Worm (Caenorhabditis elegans) whole organism, late embryonic: ENCODE measurements around the gene R07A4.4.

Experiments used
- C38D4.7 ChIP-seq: fragments of 200-800 bp; sonication (Bioruptor generic); optimal IDR thresholded peaks from 2 replicates; lab custom pipeline; 2018; ENCODE audit warnings: mild to moderate bottlenecking, missing genetic modification characterization, moderate library complexity, missing compliant biosample characterization
- F13H6.1 ChIP-seq: sonication (generic microtip); optimal IDR thresholded peaks from 2 replicates; lab custom pipeline; 2016; ENCODE audit warnings: missing genetic modification characterization, missing compliant biosample characterization
- K02D7.2 ChIP-seq: sonication (generic microtip); optimal IDR thresholded peaks from 2 replicates; lab custom pipeline; 2017; ENCODE audit warnings: mild to moderate bottlenecking, missing genetic modification characterization, missing compliant biosample characterization
- ama-1 ChIP-seq: fragments of 150-350 bp; optimal IDR thresholded peaks from 2 replicates; lab custom pipeline; 2014
- ceh-18 ChIP-seq: sonication (generic microtip); optimal IDR thresholded peaks from 2 replicates; lab custom pipeline; 2016; ENCODE audit warnings: missing genetic modification characterization, missing compliant biosample characterization
- ceh-19 ChIP-seq: fragments of 200-800 bp; sonication (Bioruptor generic); optimal IDR thresholded peaks from 2 replicates; lab custom pipeline; 2018; ENCODE audit warnings: mild to moderate bottlenecking, missing genetic modification characterization, missing compliant biosample characterization
- ceh-22 ChIP-seq: sonication (generic microtip); optimal IDR thresholded peaks from 2 replicates; lab custom pipeline; 2017; ENCODE audit warnings: missing biosample characterization, missing genetic modification characterization
- ceh-24 ChIP-seq: sonication (generic microtip); optimal IDR thresholded peaks from 2 replicates; lab custom pipeline; 2016; ENCODE audit warnings: mild to moderate bottlenecking, missing genetic modification characterization, missing compliant biosample characterization
- ceh-34 ChIP-seq: sonication (generic microtip); optimal IDR thresholded peaks from 2 replicates; lab custom pipeline; 2016; ENCODE audit warnings: mild to moderate bottlenecking, missing genetic modification characterization, missing compliant biosample characterization
- ceh-45 ChIP-seq: fragments of 200-800 bp; sonication (Bioruptor generic); IDR thresholded peaks from 2 replicates; pipeline ENCODE4 v1.3.6; 2022; ENCODE audit warnings: missing genetic modification reagents, missing genetic modification characterization, missing compliant biosample characterization
- ceh-48 ChIP-seq: sonication (generic microtip); optimal IDR thresholded peaks from 2 replicates; lab custom pipeline; 2016; ENCODE audit warnings: missing genetic modification characterization, inconsistent platforms, missing compliant biosample characterization
- ceh-6 ChIP-seq: fragments of 200-800 bp; sonication (Bioruptor generic); optimal IDR thresholded peaks from 2 replicates; lab custom pipeline; 2018; ENCODE audit warnings: mild to moderate bottlenecking, missing genetic modification characterization, missing compliant biosample characterization
- ceh-9 ChIP-seq: sonication (generic microtip); optimal IDR thresholded peaks from 2 replicates; lab custom pipeline; 2016; ENCODE audit warnings: mild to moderate bottlenecking, missing genetic modification characterization, inconsistent platforms, missing compliant biosample characterization
- che-1 ChIP-seq: sonication (generic microtip); optimal IDR thresholded peaks from 2 replicates; lab custom pipeline; 2016; ENCODE audit warnings: mild to moderate bottlenecking, missing genetic modification characterization, missing compliant biosample characterization
- elt-2 ChIP-seq: sonication (generic microtip); optimal IDR thresholded peaks from 2 replicates; lab custom pipeline; 2016; ENCODE audit warnings: missing genetic modification reagents, missing genetic modification characterization, missing compliant biosample characterization
- elt-4 ChIP-seq: sonication (generic microtip); optimal IDR thresholded peaks from 2 replicates; lab custom pipeline; 2016; ENCODE audit warnings: missing genetic modification characterization, missing compliant biosample characterization
- eyg-1 ChIP-seq: sonication (generic microtip); optimal IDR thresholded peaks from 2 replicates; lab custom pipeline; 2016; ENCODE audit warnings: missing genotype, missing genetic modification characterization, missing compliant biosample characterization
- fkh-6 ChIP-seq: sonication (generic microtip); optimal IDR thresholded peaks from 2 replicates; lab custom pipeline; 2016; ENCODE audit warnings: missing genetic modification characterization, missing compliant biosample characterization
- gmeb-2 ChIP-seq: sonication (generic microtip); optimal IDR thresholded peaks from 2 replicates; lab custom pipeline; 2016; ENCODE audit warnings: missing genetic modification characterization, inconsistent platforms, missing compliant biosample characterization
- hlh-13 ChIP-seq: fragments of 200-800 bp; sonication (Bioruptor generic); optimal IDR thresholded peaks from 2 replicates; lab custom pipeline; 2018; ENCODE audit warnings: mild to moderate bottlenecking, missing genetic modification characterization, missing compliant biosample characterization
- hlh-6 ChIP-seq: sonication (generic microtip); optimal IDR thresholded peaks from 2 replicates; lab custom pipeline; 2016; ENCODE audit warnings: missing genotype, missing genetic modification characterization, missing compliant biosample characterization
- mec-3 ChIP-seq: sonication (generic microtip); optimal IDR thresholded peaks from 2 replicates; lab custom pipeline; 2016; ENCODE audit warnings: borderline replicate concordance, missing genetic modification characterization, missing compliant biosample characterization
- nhr-232 ChIP-seq: sonication (generic microtip); optimal IDR thresholded peaks from 2 replicates; lab custom pipeline; 2016; ENCODE audit warnings: missing genetic modification characterization, missing compliant biosample characterization
- npax-4 ChIP-seq: sonication (generic microtip); optimal IDR thresholded peaks from 2 replicates; lab custom pipeline; 2016; ENCODE audit warnings: missing genetic modification characterization, missing compliant biosample characterization
- odd-2 ChIP-seq: sonication (generic microtip); optimal IDR thresholded peaks from 2 replicates; lab custom pipeline; 2017; ENCODE audit warnings: antibody characterized with exemption, mild to moderate bottlenecking, missing genetic modification characterization, missing compliant biosample characterization
- pat-9 ChIP-seq: fragments of 200-800 bp; sonication (Bioruptor generic); optimal IDR thresholded peaks from 2 replicates; lab custom pipeline; 2018; ENCODE audit warnings: mild to moderate bottlenecking, missing genetic modification characterization, moderate library complexity, missing compliant biosample characterization
- pax-1 ChIP-seq: fragments of 150-350 bp; optimal IDR thresholded peaks from 2 replicates; lab custom pipeline; 2014; ENCODE audit warnings: missing biosample characterization, missing genetic modification characterization
- pha-2 ChIP-seq: sonication (generic microtip); optimal IDR thresholded peaks from 2 replicates; lab custom pipeline; 2017; ENCODE audit warnings: mild to moderate bottlenecking, missing genetic modification characterization, missing compliant biosample characterization
- pqm-1 ChIP-seq: sonication (generic microtip); optimal IDR thresholded peaks from 2 replicates; lab custom pipeline; 2016; ENCODE audit warnings: missing genetic modification characterization, missing compliant biosample characterization
- pros-1 ChIP-seq: fragments of 150-350 bp; optimal IDR thresholded peaks from 2 replicates; lab custom pipeline; 2014; ENCODE audit warnings: missing biosample characterization, missing genetic modification reagents, missing genetic modification characterization
- sdc-2 ChIP-seq: sonication (generic microtip); optimal IDR thresholded peaks from 2 replicates; lab custom pipeline; 2016; ENCODE audit warnings: missing genotype, missing genetic modification characterization, missing compliant biosample characterization
- sox-2 ChIP-seq: fragments of 200-800 bp; sonication (Bioruptor generic); IDR thresholded peaks from 2 replicates; pipeline ENCODE4 v1.3.6; 2022; ENCODE audit warnings: missing genetic modification reagents, missing genetic modification characterization, missing compliant biosample characterization
- syd-9 ChIP-seq: sonication (generic microtip); optimal IDR thresholded peaks from 2 replicates; lab custom pipeline; 2016; ENCODE audit warnings: mild to moderate bottlenecking, missing genetic modification characterization, moderate library complexity, missing compliant biosample characterization
- tbx-2 ChIP-seq: sonication (generic microtip); optimal IDR thresholded peaks from 2 replicates; lab custom pipeline; 2016; ENCODE audit warnings: missing genetic modification characterization, missing compliant biosample characterization
- tbx-7 ChIP-seq: sonication (generic microtip); optimal IDR thresholded peaks from 2 replicates; lab custom pipeline; 2016; ENCODE audit warnings: missing genotype, missing genetic modification characterization, missing compliant biosample characterization
- unc-42 ChIP-seq: sonication (generic microtip); optimal IDR thresholded peaks from 2 replicates; lab custom pipeline; 2016; ENCODE audit warnings: missing genotype, missing genetic modification characterization, missing compliant biosample characterization
- ztf-16 ChIP-seq: sonication (generic microtip); optimal IDR thresholded peaks from 2 replicates; lab custom pipeline; 2017; ENCODE audit warnings: missing genetic modification characterization, missing compliant biosample characterization

The R07A4.4 gene

ce11 chrX:10766123-10766622 is 8.7 kb upstream of the R07A4.4 start (continued):
- TF ChIP-seq ama-1 (lab: Kevin White, UChicago) (no peak), fkh-6 (tag; lab: Kevin White, UChicago) (peak; percentile 35), hlh-13 (GFP tag; lab: Kevin White, UChicago) (no peak), ceh-6 (GFP tag; lab: Kevin White, UChicago) (no peak), ceh-22 (tag; lab: Kevin White, UChicago) (peak; percentile 76), pqm-1 (tag; lab: Kevin White, UChicago) (peak; percentile 40), sox-2 (GFP tag; lab: Robert Waterston, UW) (peak; percentile 58), gmeb-2 (tag; lab: Kevin White, UChicago) (no peak), ceh-48 (peak; percentile 58), mec-3 (tag; lab: Kevin White, UChicago) (no peak), pha-2 (tag; lab: Kevin White, UChicago) (peak; percentile 38), eyg-1 (tag; lab: Kevin White, UChicago) (peak; percentile 76), F13H6.1 (peak; percentile 95), K02D7.2 (tag; lab: Kevin White, UChicago) (no peak), tbx-7 (tag; lab: Kevin White, UChicago) (peak; percentile 39), ceh-34 (tag; lab: Kevin White, UChicago) (peak; percentile 97), ceh-19 (GFP tag; lab: Kevin White, UChicago) (peak; percentile 81), syd-9 (peak; percentile 87), ceh-24 (tag; lab: Kevin White, UChicago) (no peak), hlh-6 (peak; percentile 26), sdc-2 (tag; lab: Kevin White, UChicago) (peak; percentile 85), odd-2 (tag; lab: Kevin White, UChicago) (no peak)

- no peak for TF ChIP-seq ceh-9 (tag; lab: Kevin White, UChicago)
- no peak for TF ChIP-seq pros-1 (tag; lab: Kevin White, UChicago)
These were observed 5.9 kb upstream of the R07A4.4 start for ce11 chrX:10763383-10763782.

- TF ChIP-seq pros-1 (tag; lab: Kevin White, UChicago) (no peak), tbx-2 (tag; lab: Kevin White, UChicago) (no peak), mec-3 (tag; lab: Kevin White, UChicago) (no peak), che-1 (tag; lab: Kevin White, UChicago) (no peak), pax-1 (tag; lab: Kevin White, UChicago) (no peak), ceh-18 (tag; lab: Kevin White, UChicago) (no peak), npax-4 (no peak), K02D7.2 (tag; lab: Kevin White, UChicago) (no peak), ceh-45 (no peak), elt-2 (tag; lab: Kevin White, UChicago) (no peak), eyg-1 (tag; lab: Kevin White, UChicago) (no peak), elt-4 (tag; lab: Kevin White, UChicago) (no peak), ceh-6 (GFP tag; lab: Kevin White, UChicago) (no peak), ztf-16 (tag; lab: Kevin White, UChicago) (no peak), nhr-232 (tag; lab: Kevin White, UChicago) (no peak), C38D4.7 (no peak), pat-9 (tag; lab: Kevin White, UChicago) (no peak), unc-42 (no peak)
These were observed 3.5 kb upstream of the R07A4.4 start for ce11 chrX:10760958-10761357.

- TF ChIP-seq unc-42 (peak; percentile 15), pax-1 (tag; lab: Kevin White, UChicago) (no peak)
These were observed 945 bp upstream of the R07A4.4 start for ce11 chrX:10758453-10758852.
